Worm (Caenorhabditis elegans): ENCODE results near the gene daf-9.

The daf-9 gene

DNA sequence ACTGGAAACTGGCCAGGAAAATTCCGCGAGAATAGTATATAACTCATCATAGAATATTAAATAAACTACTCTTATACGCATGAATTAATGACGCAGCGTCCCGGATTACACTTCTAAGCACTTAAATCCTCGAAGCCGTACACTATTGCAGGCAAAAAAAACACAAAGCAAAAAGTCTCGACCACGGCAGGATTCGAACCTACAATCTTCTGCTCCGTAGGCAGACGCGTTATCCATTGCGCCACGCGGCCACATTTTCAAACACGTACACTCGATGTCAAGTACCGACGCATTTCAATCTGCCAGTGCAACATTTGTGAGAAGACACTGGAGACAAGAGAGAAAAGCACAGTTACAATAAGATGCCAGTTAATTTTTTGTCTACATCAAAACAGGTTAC, 23.2 kb downstream of the daf-9 start:
- 0 out of 2 replicates have a peak, but pooled peaks have one; percentile 54 for TF ChIP-seq ref-1 (GFP tag; conservative IDR thresholded peaks at IDR 0.05)
- TF ChIP-seq cog-1 (tag; optimal IDR thresholded peaks at IDR 0.05), result no peak
- TF ChIP-seq ztf-29 (GFP tag; IDR thresholded peaks at IDR 0.05), result peak; percentile 46
- peak; percentile 38; the same call in 1 of the 2 replicates for TF ChIP-seq T22C8.4 (GFP tag; IDR thresholded peaks at IDR 0.05)
- peak; percentile 80 for TF ChIP-seq ztf-23 (GFP tag; IDR thresholded peaks at IDR 0.05)
- peak; percentile 60; the same call in 1 of the 2 replicates for TF ChIP-seq klf-2 (GFP tag; conservative IDR thresholded peaks at IDR 0.05)
- TF ChIP-seq flt-1 (GFP tag; IDR thresholded peaks at IDR 0.05), result peak; percentile 89
- TF ChIP-seq med-1 (GFP tag; optimal IDR thresholded peaks at IDR 0.05; ENCODE audit: insufficient read depth), result no peak
- TF ChIP-seq tab-1 (GFP tag; IDR thresholded peaks at IDR 0.05), result peak; percentile 77

ce11 chrX:6221097-6221496, 24.4 kb downstream of the daf-9 start:
- TF ChIP-seq klf-2 (GFP tag; conservative IDR thresholded peaks at IDR 0.05) (no peak), ztf-23 (GFP tag; IDR thresholded peaks at IDR 0.05) (no peak), med-1 (GFP tag; optimal IDR thresholded peaks at IDR 0.05; ENCODE audit: insufficient read depth) (no peak), cog-1 (tag; optimal IDR thresholded peaks at IDR 0.05) (no peak), flt-1 (GFP tag; IDR thresholded peaks at IDR 0.05) (no peak), T22C8.4 (GFP tag; IDR thresholded peaks at IDR 0.05) (no peak), ztf-29 (GFP tag; IDR thresholded peaks at IDR 0.05) (no peak), tab-1 (GFP tag; IDR thresholded peaks at IDR 0.05) (no peak), ref-1 (GFP tag; conservative IDR thresholded peaks at IDR 0.05) (no peak)

ce11 chrX:6224841-6225240, 28.1 kb downstream of the daf-9 start:
- TF ChIP-seq T22C8.4 (GFP tag; IDR thresholded peaks at IDR 0.05) (peak; percentile 53), ref-1 (GFP tag; conservative IDR thresholded peaks at IDR 0.05) (no peak)

DNA sequence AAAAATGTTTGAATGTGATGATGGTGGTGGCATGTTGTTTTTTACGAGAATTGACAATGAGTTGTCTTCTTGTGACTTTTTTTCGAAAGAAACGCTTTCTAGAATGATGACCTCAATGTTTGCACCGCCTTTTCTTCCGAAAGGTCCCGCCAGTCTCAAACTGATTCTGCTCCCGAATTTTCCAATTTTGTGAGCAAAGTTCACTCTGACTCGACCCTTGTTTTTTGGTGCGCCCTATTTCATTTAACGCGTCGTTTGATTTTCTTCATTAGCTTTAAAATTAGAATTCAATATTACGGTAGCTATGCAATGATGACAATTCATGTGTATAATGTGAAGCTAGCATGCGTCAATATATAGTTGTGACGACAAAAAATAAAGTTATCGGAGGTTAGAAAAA, 33.9 kb downstream of the daf-9 start, which contains the start of gene lite-1:
Gene lite-1, minus strand, starts transcription at position 101 of the 400 bp plus-strand sequence.
- TF ChIP-seq med-1 (GFP tag; optimal IDR thresholded peaks at IDR 0.05; ENCODE audit: insufficient read depth) (no peak), cog-1 (tag; optimal IDR thresholded peaks at IDR 0.05) (no peak), ztf-29 (GFP tag; IDR thresholded peaks at IDR 0.05) (no peak), ref-1 (GFP tag; conservative IDR thresholded peaks at IDR 0.05) (no peak), klf-2 (GFP tag; conservative IDR thresholded peaks at IDR 0.05) (no peak), T22C8.4 (GFP tag; IDR thresholded peaks at IDR 0.05) (no peak)

- TF ChIP-seq ref-1 (GFP tag; conservative IDR thresholded peaks at IDR 0.05) (no peak), cog-1 (tag; optimal IDR thresholded peaks at IDR 0.05) (no peak), klf-2 (GFP tag; conservative IDR thresholded peaks at IDR 0.05) (no peak), flt-1 (GFP tag; IDR thresholded peaks at IDR 0.05) (no peak)
Observed at ce11 chrX:6232998-6233626, 36.4 kb downstream of the daf-9 start, which contains the start of gene C14F11.4. TSS of gene C14F11.4 (minus strand) at chrX:6233048.

ce11 chrX:6235443-6235842, 38.7 kb downstream of the daf-9 start, which contains the start of gene hsp-43:
TSS of gene hsp-43 (minus strand) at chrX:6235543.
- TF ChIP-seq ztf-29 (GFP tag; IDR thresholded peaks at IDR 0.05) (no peak), flt-1 (GFP tag; IDR thresholded peaks at IDR 0.05) (no peak), tab-1 (GFP tag; IDR thresholded peaks at IDR 0.05) (no peak), T22C8.4 (GFP tag; IDR thresholded peaks at IDR 0.05) (no peak), ref-1 (GFP tag; conservative IDR thresholded peaks at IDR 0.05) (no peak), cog-1 (tag; optimal IDR thresholded peaks at IDR 0.05) (no peak), ztf-23 (GFP tag; IDR thresholded peaks at IDR 0.05) (no peak), klf-2 (GFP tag; conservative IDR thresholded peaks at IDR 0.05) (no peak), med-1 (GFP tag; optimal IDR thresholded peaks at IDR 0.05; ENCODE audit: insufficient read depth) (no peak)

DNA sequence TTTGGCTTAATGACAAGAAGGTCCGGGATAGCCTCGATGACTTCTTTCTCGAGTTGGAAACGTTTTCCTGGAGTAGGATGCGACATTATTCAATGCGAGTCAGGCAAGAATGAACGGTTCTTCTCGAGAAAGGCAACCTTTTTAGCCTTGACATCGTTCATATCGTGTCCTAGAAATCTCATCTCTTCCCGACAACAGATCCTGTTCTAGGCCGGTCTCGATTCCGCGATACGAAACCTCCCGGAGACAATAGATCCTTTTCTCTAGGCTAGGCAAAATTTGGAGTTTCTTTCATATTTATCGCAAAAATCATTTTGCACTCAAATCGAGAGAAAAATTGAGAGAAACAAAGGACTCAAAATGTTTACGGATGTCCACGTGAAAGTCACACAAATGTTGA, 42.2 kb downstream of the daf-9 start, which contains the start of gene rml-3:
Gene rml-3, minus strand, starts transcription at position 93 of the 400 bp plus-strand sequence.
- TF ChIP-seq T22C8.4 (GFP tag; IDR thresholded peaks at IDR 0.05) (no peak), med-1 (GFP tag; optimal IDR thresholded peaks at IDR 0.05; ENCODE audit: insufficient read depth) (no peak), ztf-29 (GFP tag; IDR thresholded peaks at IDR 0.05) (no peak), klf-2 (GFP tag; conservative IDR thresholded peaks at IDR 0.05) (no peak), flt-1 (GFP tag; IDR thresholded peaks at IDR 0.05) (no peak), ref-1 (GFP tag; conservative IDR thresholded peaks at IDR 0.05) (no peak), cog-1 (tag; optimal IDR thresholded peaks at IDR 0.05) (no peak), tab-1 (GFP tag; IDR thresholded peaks at IDR 0.05) (no peak), ztf-23 (GFP tag; IDR thresholded peaks at IDR 0.05) (no peak)

- no peak for TF ChIP-seq med-1 (GFP tag; optimal IDR thresholded peaks at IDR 0.05; ENCODE audit: insufficient read depth)
- TF ChIP-seq flt-1 (GFP tag; IDR thresholded peaks at IDR 0.05), result no peak
- TF ChIP-seq klf-2 (GFP tag; conservative IDR thresholded peaks at IDR 0.05), result no peak
- TF ChIP-seq ztf-23 (GFP tag; IDR thresholded peaks at IDR 0.05), result no peak
- TF ChIP-seq ref-1 (GFP tag; conservative IDR thresholded peaks at IDR 0.05), result no peak
Observed at ce11 chrX:6239927-6240639, 43.4 kb downstream of the daf-9 start.

ce11 chrX:6240640-6241033, 43.9 kb downstream of the daf-9 start, which contains the start of gene got-2.2:
TSS of gene got-2.2 (plus strand) at chrX:6240983.
- TF ChIP-seq ztf-23 (GFP tag; IDR thresholded peaks at IDR 0.05) (no peak), T22C8.4 (GFP tag; IDR thresholded peaks at IDR 0.05) (no peak), tab-1 (GFP tag; IDR thresholded peaks at IDR 0.05) (no peak), flt-1 (GFP tag; IDR thresholded peaks at IDR 0.05) (no peak), cog-1 (tag; optimal IDR thresholded peaks at IDR 0.05) (no peak), med-1 (GFP tag; optimal IDR thresholded peaks at IDR 0.05; ENCODE audit: insufficient read depth) (no peak), ref-1 (GFP tag; conservative IDR thresholded peaks at IDR 0.05) (no peak)

- TF ChIP-seq T22C8.4 (GFP tag; IDR thresholded peaks at IDR 0.05) (no peak), klf-2 (GFP tag; conservative IDR thresholded peaks at IDR 0.05) (no peak)
Observed at ce11 chrX:6245499-6245898, 48.8 kb downstream of the daf-9 start.

All from whole organism, midembryonic.